Worm (Caenorhabditis elegans) whole organism, L1 larva: ENCODE measurements around the gene slfl-4.
"Not testable (repeated sequence)": the region's sequence is repeated elsewhere in the genome, so short reads cannot be mapped to it uniquely, and the experiment has no call there.

Experiments used
- C16A3.4 ChIP-seq: fragments of 150-350 bp; optimal IDR thresholded peaks from 2 replicates; lab custom pipeline; 2014; ENCODE audit warnings: missing biosample characterization, missing genetic modification characterization
- F16B12.6 ChIP-seq: fragments of 150-350 bp; optimal IDR thresholded peaks from 2 replicates; lab custom pipeline; 2014; ENCODE audit warnings: missing biosample characterization, missing genetic modification characterization
- alr-1 ChIP-seq: fragments of 200-800 bp; sonication (Bioruptor generic); optimal IDR thresholded peaks from 2 replicates; lab custom pipeline; 2018; ENCODE audit warnings: borderline replicate concordance, mild to moderate bottlenecking, missing genetic modification characterization, missing compliant biosample characterization
- aly-2 ChIP-seq: fragments of 150-350 bp; optimal IDR thresholded peaks from 2 replicates; lab custom pipeline; 2014; ENCODE audit warnings: missing biosample characterization, missing genetic modification characterization
- ama-1 ChIP-seq: fragments of 150-350 bp; optimal IDR thresholded peaks from 2 replicates; lab custom pipeline; 2014
- blmp-1 ChIP-seq: fragments of 150-350 bp; optimal IDR thresholded peaks from 2 replicates; lab custom pipeline; 2014; ENCODE audit warnings: missing biosample characterization, missing genetic modification characterization
- ceh-63 ChIP-seq: fragments of 200-800 bp; sonication (Bioruptor generic); optimal IDR thresholded peaks from 2 replicates; lab custom pipeline; 2018; ENCODE audit warnings: mild to moderate bottlenecking, missing genetic modification characterization, missing compliant biosample characterization
- dpl-1 ChIP-seq, 3 experiments: fragments of 150-350 bp in 2 of 3; sonication (generic microtip) in 1 of 3; optimal IDR thresholded peaks; 2 replicates each; lab custom pipeline; 2014 to 2017; ENCODE audit warnings: missing biosample characterization in 3 of 3, missing genetic modification characterization in 3 of 3, missing genetic modification reagents in 3 of 3
- dsc-1 ChIP-seq: sonication (generic microtip); optimal IDR thresholded peaks from 2 replicates; lab custom pipeline; 2016; ENCODE audit warnings: mild to moderate bottlenecking, missing genetic modification characterization, missing compliant biosample characterization
- efl-1 ChIP-seq, 4 experiments: fragments of 150-350 bp; optimal IDR thresholded peaks in 3 of 4; peaks in 1 of 4; 1 replicate in 1 of 4; 2 replicates in 3 of 4; lab custom pipeline; 2014; ENCODE audit warnings: missing biosample characterization in 2 of 4, missing genetic modification characterization in 2 of 4, missing genetic modification reagents in 2 of 4
- efl-3 ChIP-seq: fragments of 200-800 bp; sonication (Bioruptor generic); optimal IDR thresholded peaks from 2 replicates; lab custom pipeline; 2018; ENCODE audit warnings: mild to moderate bottlenecking, missing genetic modification characterization, missing compliant biosample characterization
- egl-13 ChIP-seq: sonication (generic microtip); optimal IDR thresholded peaks from 2 replicates; lab custom pipeline; 2016; ENCODE audit warnings: missing genotype, missing genetic modification reagents, missing genetic modification characterization, missing compliant biosample characterization
- egl-27 ChIP-seq, 2 experiments: fragments of 150-350 bp in 1 of 2; sonication (generic microtip); optimal IDR thresholded peaks; 3 replicates each; lab custom pipeline; 2017 to 2018; ENCODE audit warnings: missing biosample characterization in 2 of 2, missing genetic modification characterization in 2 of 2, missing genetic modification reagents in 2 of 2
- elt-2 ChIP-seq: sonication (generic microtip); optimal IDR thresholded peaks from 2 replicates; lab custom pipeline; 2016; ENCODE audit warnings: missing genetic modification characterization, mild to moderate bottlenecking, inconsistent platforms, missing compliant biosample characterization, missing genetic modification reagents
- elt-3 ChIP-seq, 6 experiments: fragments of 150-350 bp in 1 of 6; sonication (generic microtip); optimal IDR thresholded peaks; 2 replicates each; lab custom pipeline; 2017 to 2018; ENCODE audit warnings: missing biosample characterization in 6 of 6, missing genetic modification characterization in 6 of 6, inconsistent platforms in 1 of 6
- fos-1 ChIP-seq: fragments of 150-350 bp; optimal IDR thresholded peaks from 2 replicates; lab custom pipeline; 2014; ENCODE audit warnings: missing biosample characterization, missing genetic modification characterization
- grh-1 ChIP-seq: fragments of 200-800 bp; sonication (Bioruptor generic); IDR thresholded peaks from 2 replicates; pipeline ENCODE4 v1.3.6; 2022; ENCODE audit warnings: missing genetic modification reagents, missing genetic modification characterization, missing compliant biosample characterization
- hlh-17 ChIP-seq: fragments of 200-800 bp; sonication (Bioruptor generic); optimal IDR thresholded peaks from 2 replicates; lab custom pipeline; 2018; ENCODE audit warnings: missing genetic modification characterization, mild to moderate bottlenecking, missing compliant biosample characterization, moderate library complexity, borderline replicate concordance
- hpl-2 ChIP-seq: fragments of 150-350 bp; optimal IDR thresholded peaks from 2 replicates; lab custom pipeline; 2014; ENCODE audit warnings: missing biosample characterization, missing genetic modification reagents, missing genetic modification characterization
- isw-1 ChIP-seq: fragments of 200-800 bp; sonication (Bioruptor generic); IDR thresholded peaks from 2 replicates; pipeline ENCODE4 v1.3.6; 2022; ENCODE audit warnings: missing genetic modification characterization, missing compliant biosample characterization
- lin-15B ChIP-seq: fragments of 150-350 bp; sonication (generic microtip); optimal IDR thresholded peaks from 3 replicates; lab custom pipeline; 2014; ENCODE audit warnings: missing biosample characterization, missing genetic modification characterization
- lin-39 ChIP-seq: fragments of 150-350 bp; optimal IDR thresholded peaks from 2 replicates; lab custom pipeline; 2014; ENCODE audit warnings: missing biosample characterization, missing genetic modification reagents, missing genetic modification characterization
- lsy-2 ChIP-seq, 2 experiments: fragments of 150-350 bp; optimal IDR thresholded peaks; 2 replicates each; lab custom pipeline; 2014; ENCODE audit warnings: missing biosample characterization in 2 of 2, missing genetic modification characterization in 2 of 2
- mab-9 ChIP-seq: fragments of 200-800 bp; sonication (Bioruptor generic); IDR thresholded peaks from 2 replicates; pipeline ENCODE4 v1.3.6; 2022; ENCODE audit warnings: missing genetic modification reagents, missing genetic modification characterization, missing compliant biosample characterization
- mep-1 ChIP-seq: fragments of 150-350 bp; optimal IDR thresholded peaks from 2 replicates; lab custom pipeline; 2014; ENCODE audit warnings: missing biosample characterization, missing genetic modification characterization
- nhr-19 ChIP-seq: fragments of 200-800 bp; sonication (Bioruptor generic); conservative IDR thresholded peaks from 2 replicates; pipeline ENCODE4 v1.3.6; 2022; ENCODE audit warnings: missing genetic modification characterization, missing compliant biosample characterization
- nhr-237 ChIP-seq: fragments of 150-350 bp; optimal IDR thresholded peaks from 2 replicates; lab custom pipeline; 2014; ENCODE audit warnings: missing biosample characterization, missing genetic modification characterization
- nhr-47 ChIP-seq: sonication (generic microtip); optimal IDR thresholded peaks from 2 replicates; lab custom pipeline; 2016; ENCODE audit warnings: mild to moderate bottlenecking, missing genetic modification characterization, moderate library complexity, missing compliant biosample characterization
- nhr-71 ChIP-seq: sonication (generic microtip); optimal IDR thresholded peaks from 2 replicates; lab custom pipeline; 2016; ENCODE audit warnings: mild to moderate bottlenecking, missing genetic modification characterization, moderate library complexity, missing compliant biosample characterization
- nhr-85 ChIP-seq: sonication (generic microtip); peaks from one replicate; lab custom pipeline; 2016; ENCODE audit warnings: missing genetic modification characterization, inconsistent platforms, missing compliant biosample characterization
- nhr-90 ChIP-seq: sonication (generic microtip); optimal IDR thresholded peaks from 2 replicates; lab custom pipeline; 2016; ENCODE audit warnings: mild to moderate bottlenecking, missing genetic modification characterization, missing compliant biosample characterization; ENCODE audit not compliant: poor library complexity
- pag-3 ChIP-seq: sonication (generic microtip); optimal IDR thresholded peaks from 2 replicates; lab custom pipeline; 2017; ENCODE audit warnings: missing genetic modification characterization, mild to moderate bottlenecking, missing compliant biosample characterization, antibody characterized with exemption, borderline replicate concordance; ENCODE audit not compliant: insufficient read depth
- pax-3 ChIP-seq: fragments of 200-800 bp; sonication (Bioruptor generic); optimal IDR thresholded peaks from 2 replicates; lab custom pipeline; 2018; ENCODE audit warnings: mild to moderate bottlenecking, missing genetic modification characterization, moderate library complexity, missing compliant biosample characterization
- pqm-1 ChIP-seq: sonication (generic microtip); optimal IDR thresholded peaks from 3 replicates; lab custom pipeline; 2017; ENCODE audit warnings: missing biosample characterization, missing genetic modification characterization
- skn-1 ChIP-seq: fragments of 150-350 bp; optimal IDR thresholded peaks from 2 replicates; lab custom pipeline; 2014; ENCODE audit warnings: missing biosample characterization, missing genetic modification characterization
- snpc-4 ChIP-seq: fragments of 150-350 bp; optimal IDR thresholded peaks from 2 replicates; lab custom pipeline; 2014; ENCODE audit warnings: missing biosample characterization, missing genetic modification characterization
- swsn-7 ChIP-seq: sonication (generic microtip); optimal IDR thresholded peaks from 2 replicates; lab custom pipeline; 2016; ENCODE audit warnings: missing genetic modification characterization, missing compliant biosample characterization
- tlp-1 ChIP-seq: fragments of 150-350 bp; optimal IDR thresholded peaks from 2 replicates; lab custom pipeline; 2014; ENCODE audit warnings: missing biosample characterization, missing genetic modification characterization
- unc-98 ChIP-seq: fragments of 200-800 bp; sonication (Bioruptor generic); IDR thresholded peaks from 2 replicates; pipeline ENCODE4 v1.3.6; 2022; ENCODE audit warnings: missing genetic modification characterization, missing compliant biosample characterization
- vab-15 ChIP-seq: sonication (generic microtip); optimal IDR thresholded peaks from 2 replicates; lab custom pipeline; 2017; ENCODE audit warnings: missing genotype, mild to moderate bottlenecking, missing genetic modification characterization, missing compliant biosample characterization
- xbp-1 ChIP-seq: sonication (generic microtip); optimal IDR thresholded peaks from 2 replicates; lab custom pipeline; 2016; ENCODE audit warnings: missing genetic modification characterization, missing compliant biosample characterization

The slfl-4 gene

DNA sequence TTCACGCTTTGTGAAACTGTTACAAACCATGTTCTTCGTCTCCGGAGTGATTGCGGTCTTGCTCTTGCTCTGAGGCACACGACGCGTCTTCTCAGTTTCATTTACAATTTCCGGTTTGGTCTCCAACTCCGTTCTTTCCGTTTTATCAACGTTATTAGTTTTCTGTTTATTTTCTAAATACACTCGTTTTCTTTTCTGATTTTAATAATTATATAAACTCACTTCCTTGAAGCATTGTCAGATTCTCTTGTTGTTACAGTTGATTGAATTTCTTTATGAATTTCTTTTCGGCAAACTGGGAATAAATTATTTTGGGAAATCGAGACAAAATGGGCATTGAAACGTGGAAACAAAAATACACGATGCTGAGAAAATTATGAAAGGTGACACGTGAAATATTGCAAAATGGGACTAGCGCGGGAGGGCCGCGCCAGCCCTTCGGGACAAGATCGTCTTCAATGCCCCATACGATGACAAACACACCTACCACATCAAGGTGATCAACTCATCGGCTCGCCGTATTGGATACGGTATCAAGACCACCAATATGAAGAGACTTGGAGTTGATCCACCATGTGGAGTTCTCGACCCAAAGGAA is 33.8 kb downstream of the slfl-4 start, which contains the start of the genes ZK354.9 and msp-58:
ZK354.9 (minus strand) TSS at position 101 of the 598 bp plus-strand sequence.
msp-58 (plus strand) TSS at position 548 of the 598 bp plus-strand sequence.
- TF ChIP-seq lsy-2 (tag; optimal IDR thresholded peaks at IDR 0.05; lab: Kevin White, UChicago); xbp-1; isw-1 (GFP tag; lab: Robert Waterston, UW): not testable (repeated sequence)
- TF ChIP-seq, all 84 proteins: peak for 0; not testable (repeated sequence) for 84

DNA sequence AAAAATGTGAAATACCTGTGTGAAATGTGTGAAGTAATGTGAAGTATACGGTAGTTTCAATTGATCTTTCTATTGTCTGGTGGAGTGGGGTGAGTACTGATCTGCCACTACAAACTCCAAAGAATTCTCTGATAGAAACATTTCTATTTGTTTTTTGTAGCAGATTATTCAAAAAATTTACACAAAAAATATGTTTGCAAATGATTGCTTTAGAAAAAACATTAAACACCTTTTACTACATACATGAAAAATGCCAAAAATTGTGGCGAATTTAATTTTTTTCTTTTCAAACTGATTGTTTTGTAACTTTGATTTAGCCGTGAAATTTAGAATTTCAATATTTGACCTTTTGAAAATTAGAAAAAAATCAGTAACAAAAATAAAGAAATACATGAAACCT is 35.4 kb downstream of the slfl-4 start, which contains the start of gene ZK354.3:
ZK354.3 (plus strand) TSS at position 301 of the 400 bp plus-strand sequence.
- no peak for TF ChIP-seq hpl-2

- TF ChIP-seq grh-1; blmp-1 (tag; lab: Kevin White, UChicago); F16B12.6: not testable (repeated sequence)
Observed at ce11 chrIV:5313011-5313410, 38.7 kb downstream of the slfl-4 start, which contains the start of the genes msp-59 and ZK354.2. Gene msp-59 (minus strand): TSS chrIV:5313111. Gene ZK354.2 (plus strand): TSS chrIV:5313405.

DNA sequence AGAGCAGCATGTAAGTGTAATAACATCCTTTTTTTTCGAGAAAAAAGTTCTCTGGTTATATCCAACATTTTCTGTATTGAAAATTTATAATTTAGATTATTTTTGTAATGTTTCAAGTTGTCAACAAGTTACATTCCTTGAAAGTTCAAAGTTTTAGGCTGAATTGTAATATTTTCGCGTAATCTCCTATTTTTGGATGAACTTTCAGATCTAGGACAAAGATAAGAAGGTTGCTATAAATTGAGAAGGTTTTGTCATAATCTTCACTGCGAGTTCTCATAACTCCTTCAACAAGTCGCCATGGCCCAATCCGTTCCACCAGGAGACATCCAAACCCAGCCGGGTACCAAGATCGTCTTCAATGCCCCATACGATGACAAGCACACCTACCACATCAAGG is 41.9 kb downstream of the slfl-4 start, which contains the start of gene msp-65:
msp-65 (plus strand) TSS at position 301 of the 400 bp plus-strand sequence.
- not testable (repeated sequence) for TF ChIP-seq efl-1 (optimal IDR thresholded peaks at IDR 0.05; lab: Kevin White, UChicago)
- TF ChIP-seq efl-1 (GFP tag; optimal IDR thresholded peaks at IDR 0.05 in 1 of 2; lab: Kevin White, UChicago): peak in 1 of 2 experiments; percentile 59

DNA sequence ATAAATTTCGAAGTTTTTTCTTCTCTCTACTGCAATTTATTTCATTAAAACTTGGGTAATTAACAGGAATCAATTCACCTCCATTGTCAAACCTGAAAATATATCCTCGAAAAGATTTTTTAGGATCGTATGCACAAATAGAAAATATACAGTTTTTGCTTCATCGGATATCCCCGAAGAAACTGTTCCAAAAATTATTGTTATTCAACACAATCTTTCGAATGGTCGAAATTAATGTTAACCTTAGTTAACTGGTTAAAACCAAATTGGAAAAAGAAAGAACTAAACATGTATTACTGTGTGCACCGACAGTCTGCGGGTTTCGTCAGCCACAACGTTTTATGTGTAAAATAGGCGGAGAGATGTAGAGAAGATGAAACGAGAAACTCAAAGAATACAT is 42.8 kb downstream of the slfl-4 start:
- TF ChIP-seq dsc-1 (tag; lab: Kevin White, UChicago) (no peak), ceh-63 (GFP tag; lab: Kevin White, UChicago) (no peak), nhr-19 (GFP tag; lab: Robert Waterston, UW) (peak; percentile 81), egl-13 (tag; lab: Kevin White, UChicago) (no peak), efl-1 (optimal IDR thresholded peaks at IDR 0.05; lab: Kevin White, UChicago) (peak; percentile 5 to 30), efl-1 (GFP tag; optimal IDR thresholded peaks at IDR 0.05 in 1 of 2; lab: Kevin White, UChicago) (no peak), elt-2 (tag; lab: Kevin White, UChicago) (peak; percentile 47), unc-98 (GFP tag; lab: Robert Waterston, UW) (no peak), skn-1 (tag; lab: Kevin White, UChicago) (no peak), hlh-17 (no peak), elt-3 (tag; optimal IDR thresholded peaks at IDR 0.05; lab: Kevin White, UChicago) (peak in 1 of 6 experiments; percentile 62), pax-3 (tag; lab: Kevin White, UChicago) (no peak), dpl-1 (GFP tag; optimal IDR thresholded peaks at IDR 0.05; lab: Kevin White, UChicago) (no peak), F16B12.6 (no peak), pqm-1 (tag; lab: Kevin White, UChicago) (no peak), aly-2 (tag; lab: Kevin White, UChicago) (peak; percentile 56), nhr-71 (tag; lab: Kevin White, UChicago) (peak; percentile 70), isw-1 (GFP tag; lab: Robert Waterston, UW) (no peak), swsn-7 (peak; percentile 51), alr-1 (tag; lab: Kevin White, UChicago) (no peak), fos-1 (peak; percentile 56), snpc-4 (tag; lab: Kevin White, UChicago) (peak; percentile 97), egl-27 (tag; optimal IDR thresholded peaks at IDR 0.05; lab: Kevin White, UChicago) (no peak), grh-1 (peak; percentile 64; the same call in 1 of the 2 replicates), nhr-85 (peak; percentile 92), nhr-90 (tag; lab: Kevin White, UChicago) (peak; percentile 87), efl-3 (GFP tag; lab: Kevin White, UChicago) (no peak), vab-15 (tag; lab: Kevin White, UChicago) (no peak), lin-39 (tag; lab: Kevin White, UChicago) (peak; percentile 38), nhr-237 (no peak), C16A3.4 (tag; lab: Kevin White, UChicago) (peak; percentile 1), mab-9 (GFP tag; lab: Robert Waterston, UW) (peak; percentile 24; the same call in 1 of the 2 replicates), lin-15B (tag; lab: Kevin White, UChicago) (no peak), tlp-1 (tag; lab: Kevin White, UChicago) (no peak), nhr-47 (tag; lab: Kevin White, UChicago) (peak; percentile 59), mep-1 (peak; percentile 22), ama-1 (peak; percentile 52), pag-3 (tag; lab: Kevin White, UChicago) (no peak)
